Fruit fly (Drosophila melanogaster) whole organism, embryonic: Measurements from ENCODE around the gene CG15027.

Experiments
- Awh ChIP-seq: fragments of 200-800 bp; sonication (Bioruptor generic); IDR thresholded peaks from 2 replicates; pipeline ENCODE4, ENCODE4 v1.3.6; 2022; ENCODE audit warnings: missing biosample characterization, missing genetic modification characterization
- B-H2 ChIP-seq: fragments of 200-800 bp; sonication (Bioruptor generic); optimal IDR thresholded peaks from 2 replicates; lab custom pipeline; 2018; ENCODE audit warnings: missing biosample characterization, mild to moderate bottlenecking, missing genetic modification characterization
- CG10462 ChIP-seq: fragments of 200-800 bp; sonication (Bioruptor generic); optimal IDR thresholded peaks from 2 replicates; lab custom pipeline; 2016; ENCODE audit warnings: missing biosample characterization, missing genetic modification characterization
- CG11093 ChIP-seq: fragments of 200-800 bp; sonication (Bioruptor generic); IDR thresholded peaks from 3 replicates; pipeline ENCODE4 v1.3.6; 2022; ENCODE audit warnings: missing biosample characterization, missing genetic modification characterization
- CG15269 ChIP-seq: fragments of 200-800 bp; sonication (Bioruptor generic); optimal IDR thresholded peaks from 2 replicates; lab custom pipeline; 2018; ENCODE audit warnings: missing biosample characterization, mild to moderate bottlenecking, missing genetic modification characterization, moderate library complexity
- CG15514 ChIP-seq: fragments of 200-800 bp; sonication (Bioruptor generic); optimal IDR thresholded peaks from 3 replicates; lab custom pipeline; 2017; ENCODE audit warnings: missing biosample characterization, missing genetic modification characterization, mild to moderate bottlenecking, moderate library complexity, missing genetic modification reagents
- CG16863 ChIP-seq: fragments of 200-800 bp; sonication (Bioruptor generic); optimal IDR thresholded peaks from 3 replicates; lab custom pipeline; 2016; ENCODE audit warnings: missing biosample characterization, missing genetic modification characterization
- CG17186 ChIP-seq: fragments of 200-800 bp; sonication (Bioruptor generic); optimal IDR thresholded peaks from 3 replicates; lab custom pipeline; 2017; ENCODE audit warnings: missing biosample characterization, missing genetic modification reagents, missing genetic modification characterization
- CG32772 ChIP-seq: fragments of 200-800 bp; sonication (Bioruptor generic); IDR thresholded peaks from 2 replicates; pipeline ENCODE4 v1.3.6; 2022; ENCODE audit warnings: missing biosample characterization, missing genetic modification characterization
- CG33557 ChIP-seq: fragments of 200-800 bp; sonication (Bioruptor generic); optimal IDR thresholded peaks from 2 replicates; lab custom pipeline; 2019; ENCODE audit warnings: missing biosample characterization, mild to moderate bottlenecking, missing genetic modification characterization, moderate library complexity
- CG43689 ChIP-seq: fragments of 200-800 bp; sonication (Bioruptor generic); IDR thresholded peaks from 2 replicates; pipeline ENCODE4 v1.3.6; 2022; ENCODE audit warnings: missing biosample characterization, missing genetic modification characterization
- CG6175 ChIP-seq: fragments of 200-800 bp; sonication (Bioruptor generic); IDR thresholded peaks from 3 replicates; pipeline ENCODE4 v1.3.6; 2022; ENCODE audit warnings: missing biosample characterization, missing genetic modification characterization
- CG6654 ChIP-seq: fragments of 200-800 bp; sonication (Bioruptor generic); optimal IDR thresholded peaks from 2 replicates; lab custom pipeline; 2017; ENCODE audit warnings: missing biosample characterization, mild to moderate bottlenecking, missing genetic modification characterization
- CG6813 ChIP-seq: fragments of 200-800 bp; sonication (Bioruptor generic); optimal IDR thresholded peaks from 2 replicates; lab custom pipeline; 2017; ENCODE audit warnings: missing biosample characterization, missing genetic modification characterization, mild to moderate bottlenecking, moderate library complexity, missing genetic modification reagents
- CG7372 ChIP-seq: fragments of 200-800 bp; sonication (Bioruptor generic); IDR thresholded peaks from 2 replicates; pipeline ENCODE4 v1.3.6; 2022; ENCODE audit warnings: missing biosample characterization, missing genetic modification characterization
- CG9609 ChIP-seq: fragments of 200-800 bp; sonication (Bioruptor generic); optimal IDR thresholded peaks from 3 replicates; lab custom pipeline; 2016; ENCODE audit warnings: missing biosample characterization, missing genetic modification characterization
- CoRest ChIP-seq: fragments of 200-800 bp; sonication (Bioruptor generic); optimal IDR thresholded peaks from 3 replicates; lab custom pipeline; 2018; ENCODE audit warnings: missing biosample characterization, mild to moderate bottlenecking, missing genetic modification characterization, moderate library complexity
- Dip3 ChIP-seq: fragments of 200-800 bp; sonication (Bioruptor generic); optimal IDR thresholded peaks from 3 replicates; lab custom pipeline; 2016; ENCODE audit warnings: missing biosample characterization, missing genetic modification characterization
- E2f1 ChIP-seq: fragments of 200-800 bp; sonication (Bioruptor generic); IDR thresholded peaks from 2 replicates; pipeline ENCODE4 v1.3.6; 2022; ENCODE audit warnings: missing biosample characterization, missing genetic modification characterization
- HLH54F ChIP-seq: fragments of 200-800 bp; sonication (Bioruptor generic); optimal IDR thresholded peaks from 3 replicates; lab custom pipeline; 2016; ENCODE audit warnings: missing biosample characterization, missing genetic modification characterization
- HmgZ ChIP-seq: fragments of 200-800 bp; sonication (Bioruptor generic); optimal IDR thresholded peaks from 2 replicates; lab custom pipeline; 2018; ENCODE audit warnings: missing biosample characterization, mild to moderate bottlenecking, missing genetic modification characterization
- Kr ChIP-seq: fragments of 200-800 bp; sonication (Bioruptor generic); optimal IDR thresholded peaks from 2 replicates; lab custom pipeline; 2017; ENCODE audit warnings: missing biosample characterization, mild to moderate bottlenecking, missing genetic modification characterization
- NK7.1 ChIP-seq: fragments of 200-800 bp; sonication (Bioruptor generic); optimal IDR thresholded peaks from 3 replicates; lab custom pipeline; 2016; ENCODE audit warnings: missing biosample characterization, missing genetic modification characterization
- Neu2 ChIP-seq: fragments of 200-800 bp; sonication (Bioruptor generic); optimal IDR thresholded peaks from 3 replicates; lab custom pipeline; 2016; ENCODE audit warnings: missing biosample characterization, missing genetic modification characterization, borderline replicate concordance
- NfI ChIP-seq: fragments of 200-800 bp; sonication (Bioruptor generic); optimal IDR thresholded peaks from 3 replicates; lab custom pipeline; 2018; ENCODE audit warnings: missing biosample characterization, mild to moderate bottlenecking, missing genetic modification characterization, moderate library complexity
- Side ChIP-seq: fragments of 200-800 bp; sonication (Bioruptor generic); optimal IDR thresholded peaks from 2 replicates; lab custom pipeline; 2016; ENCODE audit warnings: missing biosample characterization, missing genetic modification characterization
- Sry-β ChIP-seq: fragments of 200-800 bp; sonication (Bioruptor generic); optimal IDR thresholded peaks from 2 replicates; lab custom pipeline; 2018; ENCODE audit warnings: missing biosample characterization, mild to moderate bottlenecking, missing genetic modification characterization, moderate library complexity
- Xbp1 ChIP-seq: fragments of 200-800 bp; sonication (Bioruptor generic); optimal IDR thresholded peaks from 3 replicates; lab custom pipeline; 2016; ENCODE audit warnings: missing biosample characterization, mild to moderate bottlenecking, missing genetic modification characterization
- YL-1 ChIP-seq: fragments of 200-800 bp; sonication (Bioruptor generic); optimal IDR thresholded peaks from 3 replicates; lab custom pipeline; 2017; ENCODE audit warnings: missing biosample characterization, mild to moderate bottlenecking, missing genetic modification characterization
- ab ChIP-seq: fragments of 200-800 bp; sonication (Bioruptor generic); optimal IDR thresholded peaks from 2 replicates; lab custom pipeline; 2016; ENCODE audit warnings: missing biosample characterization, missing genetic modification characterization
- al ChIP-seq: fragments of 200-800 bp; sonication (Bioruptor generic); IDR thresholded peaks from 2 replicates; pipeline ENCODE4 v1.3.6; 2022; ENCODE audit warnings: missing biosample characterization, missing genetic modification characterization
- bab2 ChIP-seq: fragments of 200-800 bp; sonication (Bioruptor generic); optimal IDR thresholded peaks from 2 replicates; lab custom pipeline; 2016; ENCODE audit warnings: missing biosample characterization, missing genetic modification characterization
- br ChIP-seq: fragments of >200 bp; optimal IDR thresholded peaks from 2 replicates; lab custom pipeline; 2017
- cad ChIP-seq: fragments of >200 bp; optimal IDR thresholded peaks from 2 replicates; lab custom pipeline; 2017; ENCODE audit warnings: missing biosample characterization, missing genetic modification characterization
- ci ChIP-seq: fragments of 200-800 bp; sonication (Bioruptor generic); IDR thresholded peaks from 3 replicates; pipeline ENCODE4 v1.3.6; 2022; ENCODE audit warnings: missing biosample characterization, missing genetic modification characterization
- croc ChIP-seq: fragments of 200-800 bp; sonication (Bioruptor generic); conservative IDR thresholded peaks from 3 replicates; pipeline ENCODE4 v1.3.6; 2022; ENCODE audit warnings: missing biosample characterization, missing genetic modification characterization
- dm ChIP-seq: fragments of 200-800 bp; sonication (Bioruptor generic); optimal IDR thresholded peaks from 3 replicates; lab custom pipeline; 2016; ENCODE audit warnings: missing biosample characterization, missing genetic modification characterization
- dpn ChIP-seq, 2 experiments: fragments of 200-800 bp; sonication (Bioruptor generic); optimal IDR thresholded peaks; 3 replicates each; lab custom pipeline; 2016; ENCODE audit warnings: missing biosample characterization in 2 of 2, missing genetic modification characterization in 2 of 2
- gsb ChIP-seq: fragments of 200-800 bp; sonication (Bioruptor generic); IDR thresholded peaks from 2 replicates; pipeline ENCODE4 v1.3.6; 2022; ENCODE audit warnings: missing biosample characterization, missing genetic modification characterization
- gsb-n ChIP-seq: fragments of 200-800 bp; sonication (Bioruptor generic); optimal IDR thresholded peaks from 3 replicates; lab custom pipeline; 2018; ENCODE audit warnings: missing biosample characterization, mild to moderate bottlenecking, missing genetic modification characterization
- kay ChIP-seq: fragments of 200-800 bp; sonication (Bioruptor generic); optimal IDR thresholded peaks from 2 replicates; lab custom pipeline; 2016; ENCODE audit warnings: missing biosample characterization, missing genetic modification characterization
- lab ChIP-seq: fragments of 200-800 bp; sonication (Bioruptor generic); optimal IDR thresholded peaks from 3 replicates; lab custom pipeline; 2017; ENCODE audit warnings: missing biosample characterization, missing genetic modification characterization, mild to moderate bottlenecking, moderate library complexity, missing genetic modification reagents
- mirr ChIP-seq: fragments of 200-800 bp; sonication (Bioruptor generic); optimal IDR thresholded peaks from 3 replicates; lab custom pipeline; 2018; ENCODE audit warnings: missing biosample characterization, mild to moderate bottlenecking, missing genetic modification characterization
- oc ChIP-seq: fragments of 200-800 bp; sonication (Bioruptor generic); optimal IDR thresholded peaks from 2 replicates; lab custom pipeline; 2018; ENCODE audit warnings: missing biosample characterization, mild to moderate bottlenecking, missing genetic modification characterization, moderate library complexity
- pfk ChIP-seq: fragments of 200-800 bp; sonication (Bioruptor generic); optimal IDR thresholded peaks from 2 replicates; lab custom pipeline; 2018; ENCODE audit warnings: missing biosample characterization, mild to moderate bottlenecking, missing genetic modification characterization, moderate library complexity
- row ChIP-seq: fragments of 200-800 bp; sonication (Bioruptor generic); IDR thresholded peaks from 3 replicates; pipeline ENCODE4 v1.3.6; 2022; ENCODE audit warnings: missing biosample characterization, missing genetic modification characterization
- slbo ChIP-seq: fragments of 200-800 bp; sonication (Bioruptor generic); IDR thresholded peaks from 2 replicates; pipeline ENCODE4 v1.3.6; 2022; ENCODE audit warnings: missing biosample characterization, missing genetic modification characterization
- so ChIP-seq: fragments of 200-800 bp; sonication (Bioruptor generic); IDR thresholded peaks from 3 replicates; pipeline ENCODE4 v1.3.6; 2022; ENCODE audit warnings: missing biosample characterization, missing genetic modification characterization
- usp ChIP-seq: fragments of >200 bp; optimal IDR thresholded peaks from 2 replicates; lab custom pipeline; 2017; ENCODE audit warnings: missing biosample characterization, missing genetic modification characterization
- vfl ChIP-seq: fragments of 200-800 bp; sonication (Bioruptor generic); optimal IDR thresholded peaks from 2 replicates; lab custom pipeline; 2016; ENCODE audit warnings: missing biosample characterization, missing genetic modification characterization
- vvl ChIP-seq: fragments of 200-800 bp; sonication (Bioruptor generic); IDR thresholded peaks from 2 replicates; pipeline ENCODE4 v1.3.6; 2022; ENCODE audit warnings: missing biosample characterization, missing genetic modification characterization

The CG15027 gene

DNA sequence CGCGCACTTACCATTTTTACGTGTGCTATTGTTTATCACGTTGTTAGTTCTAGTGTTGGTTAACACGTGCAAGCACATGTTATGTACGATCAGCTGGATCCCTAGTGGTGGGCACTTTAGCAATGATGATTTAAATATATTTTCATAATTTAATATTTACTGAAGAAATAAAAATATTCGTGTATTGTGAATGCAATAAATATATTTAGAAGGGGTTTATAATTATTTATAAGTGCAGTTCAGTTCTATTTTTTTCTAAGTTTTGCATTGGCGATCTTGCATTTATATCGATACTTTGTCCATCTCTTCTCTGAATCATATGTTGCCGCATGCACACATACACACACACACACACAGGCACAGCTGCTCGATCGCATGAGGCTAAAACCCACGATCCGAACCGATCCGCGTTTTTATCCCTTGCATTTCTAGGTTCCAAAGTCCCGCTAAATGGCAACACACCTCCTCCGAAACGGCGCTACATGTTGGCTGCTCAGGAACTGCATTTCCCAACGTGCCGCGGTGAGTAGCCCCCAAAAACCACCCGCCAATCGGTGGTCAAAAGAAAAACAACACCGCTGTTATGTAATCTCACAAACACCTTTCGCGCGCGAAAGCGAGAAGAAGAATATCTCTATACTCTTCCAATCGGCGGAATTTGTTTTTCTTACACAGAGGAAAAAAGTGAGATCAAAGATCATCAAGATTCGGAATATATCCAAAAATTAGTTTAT, at the start of gene CG15027, which contains the start of gene Dbct (continued):
- TF ChIP-seq row (GFP tag; lab: Robert Waterston, UW), result peak; percentile 91
- TF ChIP-seq HmgZ (tag; lab: Kevin White, UChicago), result peak; percentile 84
- TF ChIP-seq HLH54F (GFP tag; lab: Kevin White, UChicago), result no peak
- no peak for TF ChIP-seq Side (GFP tag; lab: Kevin White, UChicago)
- peak; percentile 76 for TF ChIP-seq CoRest (tag; lab: Kevin White, UChicago)
- peak; percentile 85 for TF ChIP-seq kay
- TF ChIP-seq CG15269 (tag; lab: Kevin White, UChicago), result peak; percentile 65
- TF ChIP-seq oc (tag; lab: Kevin White, UChicago), result no peak
- no peak for TF ChIP-seq CG16863 (GFP tag; lab: Kevin White, UChicago)
- no peak for TF ChIP-seq CG6813 (GFP tag; lab: Kevin White, UChicago)
- TF ChIP-seq Sry-β (GFP tag; lab: Kevin White, UChicago), result no peak
- TF ChIP-seq br, result no peak
- TF ChIP-seq bab2 (GFP tag; lab: Kevin White, UChicago), result no peak
- TF ChIP-seq slbo (GFP tag; lab: Robert Waterston, UW), result peak; percentile 72
- TF ChIP-seq CG43689 (GFP tag; lab: Robert Waterston, UW), result no peak
- peak; percentile 17 for TF ChIP-seq CG9609
- peak; percentile 55 for TF ChIP-seq NfI (GFP tag; lab: Kevin White, UChicago)
- TF ChIP-seq al (GFP tag; lab: Robert Waterston, UW), result peak; percentile 64
- no peak; the same call in 2 of the 3 replicates for TF ChIP-seq so
- TF ChIP-seq CG32772 (GFP tag; lab: Robert Waterston, UW), result peak; percentile 67
- TF ChIP-seq CG15514 (GFP tag; lab: Kevin White, UChicago), result peak; percentile 33
- TF ChIP-seq CG11093, result 0 out of 3 replicates have a peak, but pooled peaks have one; percentile 33
- TF ChIP-seq CG10462, result no peak
- TF ChIP-seq Awh (GFP tag; lab: Robert Waterston, UW), result 0 out of 2 replicates have a peak, but pooled peaks have one; percentile 35
- no peak for TF ChIP-seq CG17186
- no peak for TF ChIP-seq ab (GFP tag; lab: Kevin White, UChicago)
- TF ChIP-seq usp (GFP tag; lab: Kevin White, UChicago), result no peak
- TF ChIP-seq vvl (GFP tag; lab: Robert Waterston, UW), result peak; percentile 78
- peak; percentile 60 for TF ChIP-seq lab (GFP tag; lab: Kevin White, UChicago)
- peak; percentile 70 for TF ChIP-seq B-H2 (GFP tag; lab: Kevin White, UChicago)
- peak; percentile 55 for TF ChIP-seq dm (GFP tag; lab: Kevin White, UChicago)
- TF ChIP-seq Kr (GFP tag; lab: Kevin White, UChicago), result no peak
- TF ChIP-seq cad (GFP tag; lab: Kevin White, UChicago), result no peak
- TF ChIP-seq croc (GFP tag; lab: Robert Waterston, UW), result peak; percentile 45
- peak; percentile 88 for TF ChIP-seq YL-1
- TF ChIP-seq dpn (GFP tag; optimal IDR thresholded peaks at IDR 0.05; lab: Kevin White, UChicago), result peak in 1 of 2 experiments; percentile 62
- TF ChIP-seq CG6654 (GFP tag; lab: Kevin White, UChicago), result no peak
- TF ChIP-seq E2f1, result peak; percentile 40; the same call in 1 of the 2 replicates
- peak; percentile 69 for TF ChIP-seq Xbp1 (GFP tag; lab: Kevin White, UChicago)
- no peak for TF ChIP-seq NK7.1 (GFP tag; lab: Kevin White, UChicago)
- TF ChIP-seq Dip3, result peak; percentile 6
- TF ChIP-seq mirr (GFP tag; lab: Kevin White, UChicago), result no peak
- peak; percentile 39 for TF ChIP-seq gsb-n
- peak; percentile 74 for TF ChIP-seq CG7372 (GFP tag; lab: Robert Waterston, UW)
- TF ChIP-seq CG6175, result no peak
- TF ChIP-seq ci (GFP tag; lab: Robert Waterston, UW), result peak; percentile 71; the same call in 2 of the 3 replicates
- no peak for TF ChIP-seq gsb (GFP tag; lab: Robert Waterston, UW)
- TF ChIP-seq pfk (GFP tag; lab: Kevin White, UChicago), result no peak
- no peak for TF ChIP-seq Neu2
- peak; percentile 67 for TF ChIP-seq CG33557 (GFP tag; lab: Kevin White, UChicago)
- peak; percentile 35 for TF ChIP-seq vfl (GFP tag; lab: Kevin White, UChicago)
